Worm (Caenorhabditis elegans): ENCODE measurements around the gene Y22D7AL.10.

- no peak for TF ChIP-seq flt-1 (GFP tag; IDR thresholded peaks at IDR 0.05)
- TF ChIP-seq ama-1 (optimal IDR thresholded peaks at IDR 0.05) = no peak
- no peak for TF ChIP-seq sea-1 (GFP tag; conservative IDR thresholded peaks at IDR 0.05)
- TF ChIP-seq tra-4 (tag; optimal IDR thresholded peaks at IDR 0.05) = no peak
- no peak for TF ChIP-seq ceh-36 (tag; optimal IDR thresholded peaks at IDR 0.05)
- TF ChIP-seq hmg-4 (GFP tag; optimal IDR thresholded peaks at IDR 0.05) = no peak
- no peak for TF ChIP-seq ceh-13 (GFP tag; optimal IDR thresholded peaks at IDR 0.05)
- TF ChIP-seq scrt-1 (GFP tag; IDR thresholded peaks at IDR 0.05) = no peak
- TF ChIP-seq tbx-11 (GFP tag; IDR thresholded peaks at IDR 0.05) = no peak
- no peak for TF ChIP-seq aly-1 (tag; optimal IDR thresholded peaks at IDR 0.05)
Observed at ce11 chrIII:1634270-1634669, 15.5 kb upstream of the Y22D7AL.10 start, which contains the start of gene Y22D7AL.11.

Measured in whole organism, early embryonic.